Fruit fly (Drosophila melanogaster) whole organism, embryonic: Measurements from ENCODE around the gene CSN5.

Experiments
- ATbp ChIP-seq: fragments of 200-800 bp; sonication (Bioruptor generic); optimal IDR thresholded peaks from 2 replicates; lab custom pipeline; 2017; ENCODE audit warnings: missing biosample characterization, mild to moderate bottlenecking, missing genetic modification characterization, missing genetic modification reagents
- Adf1 ChIP-seq: fragments of 200-800 bp; sonication (Bioruptor generic); IDR thresholded peaks from 2 replicates; pipeline ENCODE4 v1.3.6; 2022; ENCODE audit warnings: missing biosample characterization, missing genetic modification characterization
- CG10543 ChIP-seq: fragments of 200-800 bp; sonication (Bioruptor generic); optimal IDR thresholded peaks from 3 replicates; lab custom pipeline; 2017; ENCODE audit warnings: missing biosample characterization, mild to moderate bottlenecking, missing genetic modification characterization, moderate library complexity
- CG10979 ChIP-seq: fragments of 200-800 bp; sonication (Bioruptor generic); optimal IDR thresholded peaks from 2 replicates; lab custom pipeline; 2018; ENCODE audit warnings: missing biosample characterization, mild to moderate bottlenecking, missing genetic modification characterization, moderate library complexity
- CG11085 ChIP-seq: fragments of 200-800 bp; sonication (Bioruptor generic); IDR thresholded peaks from 2 replicates; pipeline ENCODE4 v1.3.6; 2022; ENCODE audit warnings: missing biosample characterization, missing genetic modification characterization
- CG12071 ChIP-seq: fragments of 200-800 bp; sonication (Bioruptor generic); optimal IDR thresholded peaks from 3 replicates; lab custom pipeline; 2018; ENCODE audit warnings: missing biosample characterization, mild to moderate bottlenecking, missing genetic modification characterization
- CG1233 ChIP-seq: fragments of 200-800 bp; sonication (Bioruptor generic); optimal IDR thresholded peaks from 4 replicates; lab custom pipeline; 2018; ENCODE audit warnings: missing biosample characterization, mild to moderate bottlenecking, missing genetic modification characterization
- CG13894 ChIP-seq: fragments of 200-800 bp; sonication (Bioruptor generic); optimal IDR thresholded peaks from 3 replicates; lab custom pipeline; 2018; ENCODE audit warnings: missing biosample characterization, mild to moderate bottlenecking, missing genetic modification characterization, moderate library complexity
- CG14441 ChIP-seq: fragments of 200-800 bp; sonication (Bioruptor generic); IDR thresholded peaks from 2 replicates; pipeline ENCODE4 v1.3.6; 2022; ENCODE audit warnings: missing biosample characterization, missing genetic modification characterization
- CG15601 ChIP-seq: fragments of 200-800 bp; sonication (Bioruptor generic); optimal IDR thresholded peaks from 3 replicates; lab custom pipeline; 2019; ENCODE audit warnings: missing biosample characterization, mild to moderate bottlenecking, missing genetic modification characterization, moderate library complexity
- CG31224 ChIP-seq: fragments of 200-800 bp; sonication (Bioruptor generic); IDR thresholded peaks from 2 replicates; pipeline ENCODE4 v1.3.6; 2022; ENCODE audit warnings: missing biosample characterization, missing genetic modification characterization
- CG31365 ChIP-seq: fragments of 200-800 bp; sonication (Bioruptor generic); optimal IDR thresholded peaks from 2 replicates; lab custom pipeline; 2018; ENCODE audit warnings: missing biosample characterization, mild to moderate bottlenecking, missing genetic modification characterization
- CG3163 ChIP-seq: fragments of 200-800 bp; sonication (Bioruptor generic); optimal IDR thresholded peaks from 3 replicates; lab custom pipeline; 2016; ENCODE audit warnings: missing biosample characterization, missing genetic modification characterization
- CG33557 ChIP-seq: fragments of 200-800 bp; sonication (Bioruptor generic); optimal IDR thresholded peaks from 2 replicates; lab custom pipeline; 2019; ENCODE audit warnings: missing biosample characterization, mild to moderate bottlenecking, missing genetic modification characterization, moderate library complexity
- CG7271 ChIP-seq: fragments of 200-800 bp; sonication (Bioruptor generic); optimal IDR thresholded peaks from 2 replicates; lab custom pipeline; 2018; ENCODE audit warnings: missing biosample characterization, mild to moderate bottlenecking, missing genetic modification characterization, moderate library complexity
- CG7839 ChIP-seq: fragments of 200-800 bp; sonication (Bioruptor generic); optimal IDR thresholded peaks from 3 replicates; lab custom pipeline; 2018; ENCODE audit warnings: missing biosample characterization, mild to moderate bottlenecking, missing genetic modification characterization, moderate library complexity
- CG9932 ChIP-seq: fragments of 200-800 bp; sonication (Bioruptor generic); IDR thresholded peaks from 2 replicates; pipeline ENCODE4 v1.3.6; 2022; ENCODE audit warnings: missing biosample characterization, missing genetic modification characterization
- Camta ChIP-seq: fragments of 200-800 bp; sonication (Bioruptor generic); optimal IDR thresholded peaks from 2 replicates; lab custom pipeline; 2016; ENCODE audit warnings: missing biosample characterization, missing genetic modification characterization
- CrebB ChIP-seq: fragments of 200-800 bp; sonication (Bioruptor generic); optimal IDR thresholded peaks from 3 replicates; lab custom pipeline; 2018; ENCODE audit warnings: missing biosample characterization, mild to moderate bottlenecking, missing genetic modification characterization
- Dp ChIP-seq: fragments of 200-800 bp; sonication (Bioruptor generic); optimal IDR thresholded peaks from 2 replicates; lab custom pipeline; 2018; ENCODE audit warnings: missing biosample characterization, mild to moderate bottlenecking, missing genetic modification characterization, moderate library complexity
- E2f2 ChIP-seq: fragments of 200-800 bp; sonication (Bioruptor generic); IDR thresholded peaks from 2 replicates; pipeline ENCODE4 v1.3.6; 2022; ENCODE audit warnings: missing biosample characterization, missing genetic modification characterization
- GATAe ChIP-seq: fragments of 200-800 bp; sonication (Bioruptor generic); conservative IDR thresholded peaks from 2 replicates; pipeline ENCODE4 v1.3.6; 2022; ENCODE audit warnings: missing biosample characterization, missing genetic modification characterization
- Lhr ChIP-seq: fragments of 200-800 bp; sonication (Bioruptor generic); optimal IDR thresholded peaks from 3 replicates; lab custom pipeline; 2017; ENCODE audit warnings: mild to moderate bottlenecking, missing biosample characterization, missing genetic modification reagents, missing genetic modification characterization
- MESR4 ChIP-seq: fragments of 200-800 bp; sonication (Bioruptor generic); optimal IDR thresholded peaks from 2 replicates; lab custom pipeline; 2018; ENCODE audit warnings: missing biosample characterization, mild to moderate bottlenecking, missing genetic modification characterization, moderate library complexity
- Mrtf ChIP-seq: fragments of 200-800 bp; sonication (Bioruptor generic); IDR thresholded peaks from 3 replicates; pipeline ENCODE4 v1.3.6; 2022; ENCODE audit warnings: missing biosample characterization, missing genetic modification characterization
- Myb ChIP-seq: fragments of 200-800 bp; sonication (Bioruptor generic); optimal IDR thresholded peaks from 2 replicates; lab custom pipeline; 2016; ENCODE audit warnings: missing biosample characterization, missing genetic modification characterization
- Nf-YA ChIP-seq: fragments of 200-800 bp; sonication (Bioruptor generic); IDR thresholded peaks from 2 replicates; pipeline ENCODE4 v1.3.6; 2022; ENCODE audit warnings: missing biosample characterization, missing genetic modification characterization
- Optix ChIP-seq: fragments of 200-800 bp; sonication (Bioruptor generic); IDR thresholded peaks from 3 replicates; pipeline ENCODE4 v1.3.6; 2022; ENCODE audit warnings: missing biosample characterization, missing genetic modification characterization
- Pdp1 ChIP-seq, 2 experiments: fragments of 200-800 bp; sonication (Bioruptor generic); optimal IDR thresholded peaks; 3 replicates each; lab custom pipeline; 2016; ENCODE audit warnings: missing biosample characterization in 2 of 2, missing genetic modification characterization in 2 of 2, mild to moderate bottlenecking in 1 of 2, moderate library complexity in 1 of 2
- Sry-β ChIP-seq: fragments of 200-800 bp; sonication (Bioruptor generic); optimal IDR thresholded peaks from 2 replicates; lab custom pipeline; 2018; ENCODE audit warnings: missing biosample characterization, mild to moderate bottlenecking, missing genetic modification characterization, moderate library complexity
- br ChIP-seq: fragments of >200 bp; optimal IDR thresholded peaks from 2 replicates; lab custom pipeline; 2017
- cg ChIP-seq: fragments of 200-800 bp; sonication (Bioruptor generic); optimal IDR thresholded peaks from 3 replicates; lab custom pipeline; 2019; ENCODE audit warnings: missing biosample characterization, mild to moderate bottlenecking, missing genetic modification characterization, moderate library complexity
- chn ChIP-seq: fragments of 200-800 bp; sonication (Bioruptor generic); optimal IDR thresholded peaks from 2 replicates; lab custom pipeline; 2016; ENCODE audit warnings: missing biosample characterization, missing genetic modification characterization
- gsb ChIP-seq: fragments of 200-800 bp; sonication (Bioruptor generic); IDR thresholded peaks from 2 replicates; pipeline ENCODE4 v1.3.6; 2022; ENCODE audit warnings: missing biosample characterization, missing genetic modification characterization
- h ChIP-seq: fragments of >200 bp; optimal IDR thresholded peaks from 2 replicates; lab custom pipeline; 2017
- insv ChIP-seq, 2 experiments: fragments of 200-800 bp; sonication (Bioruptor generic); optimal IDR thresholded peaks; 3 replicates each; lab custom pipeline; 2016 to 2018; ENCODE audit warnings: missing biosample characterization in 2 of 2, missing genetic modification characterization in 2 of 2
- jigr1 ChIP-seq: fragments of 200-800 bp; sonication (Bioruptor generic); IDR thresholded peaks from 3 replicates; pipeline ENCODE4 v1.3.6; 2022; ENCODE audit warnings: missing biosample characterization, missing genetic modification characterization
- kay ChIP-seq: fragments of 200-800 bp; sonication (Bioruptor generic); optimal IDR thresholded peaks from 2 replicates; lab custom pipeline; 2016; ENCODE audit warnings: missing biosample characterization, missing genetic modification characterization
- klu ChIP-seq: fragments of 200-800 bp; sonication (Bioruptor generic); IDR thresholded peaks from 2 replicates; pipeline ENCODE4 v1.3.6; 2022; ENCODE audit warnings: missing biosample characterization, missing genetic modification characterization
- kni ChIP-seq: fragments of 200-800 bp; sonication (Bioruptor generic); optimal IDR thresholded peaks from 3 replicates; lab custom pipeline; 2017; ENCODE audit warnings: mild to moderate bottlenecking, missing biosample characterization, missing genetic modification reagents, missing genetic modification characterization
- knrl ChIP-seq: fragments of 200-800 bp; sonication (Bioruptor generic); IDR thresholded peaks from 3 replicates; pipeline ENCODE4 v1.3.6; 2022; ENCODE audit warnings: missing biosample characterization, missing genetic modification characterization; ENCODE audit not compliant: partially characterized antibody
- lbe ChIP-seq: fragments of 200-800 bp; sonication (Bioruptor generic); optimal IDR thresholded peaks from 2 replicates; lab custom pipeline; 2016; ENCODE audit warnings: missing biosample characterization, mild to moderate bottlenecking, missing genetic modification characterization
- pfk ChIP-seq: fragments of 200-800 bp; sonication (Bioruptor generic); optimal IDR thresholded peaks from 2 replicates; lab custom pipeline; 2018; ENCODE audit warnings: missing biosample characterization, mild to moderate bottlenecking, missing genetic modification characterization, moderate library complexity
- shn ChIP-seq: fragments of 200-800 bp; sonication (Bioruptor generic); optimal IDR thresholded peaks from 3 replicates; lab custom pipeline; 2016; ENCODE audit warnings: missing biosample characterization, missing genetic modification characterization
- slbo ChIP-seq: fragments of 200-800 bp; sonication (Bioruptor generic); IDR thresholded peaks from 2 replicates; pipeline ENCODE4 v1.3.6; 2022; ENCODE audit warnings: missing biosample characterization, missing genetic modification characterization
- tgo ChIP-seq: fragments of 200-800 bp; sonication (Bioruptor generic); IDR thresholded peaks from 3 replicates; pipeline ENCODE4 v1.3.6; 2022; ENCODE audit warnings: missing biosample characterization, missing genetic modification characterization
- trem ChIP-seq: fragments of 200-800 bp; optimal IDR thresholded peaks from 3 replicates; lab custom pipeline; 2019; ENCODE audit warnings: missing biosample characterization, mild to moderate bottlenecking, missing genetic modification characterization, moderate library complexity
- vfl ChIP-seq: fragments of 200-800 bp; sonication (Bioruptor generic); optimal IDR thresholded peaks from 2 replicates; lab custom pipeline; 2016; ENCODE audit warnings: missing biosample characterization, missing genetic modification characterization
- zen2 ChIP-seq: fragments of 200-800 bp; sonication (Bioruptor generic); IDR thresholded peaks from 3 replicates; pipeline ENCODE4 v1.3.6; 2022; ENCODE audit warnings: missing biosample characterization, missing genetic modification characterization; ENCODE audit not compliant: partially characterized antibody

Gene CSN5

dm6 chr3R:16448378-16449134 is 21.3 kb upstream of the CSN5 start (continued):
- TF ChIP-seq jigr1 (GFP tag; lab: Robert Waterston, UW) (peak; percentile 6; the same call in 2 of the 3 replicates), CG10543 (GFP tag; lab: Kevin White, UChicago) (no peak), insv (GFP tag; optimal IDR thresholded peaks at IDR 0.05; lab: Kevin White, UChicago) (no peak), Mrtf (GFP tag; lab: Robert Waterston, UW) (peak; percentile 68; the same call in 2 of the 3 replicates), ATbp (GFP tag; lab: Kevin White, UChicago) (peak; percentile 79), cg (GFP tag; lab: Kevin White, UChicago) (peak; percentile 39), Sry-β (GFP tag; lab: Kevin White, UChicago) (peak; percentile 41), Nf-YA (GFP tag; lab: Robert Waterston, UW) (peak; percentile 76; the same call in 1 of the 2 replicates), CG31365 (tag; lab: Kevin White, UChicago) (peak; percentile 54), slbo (GFP tag; lab: Robert Waterston, UW) (peak; percentile 80), CG15601 (peak; percentile 66), CG33557 (GFP tag; lab: Kevin White, UChicago) (no peak), lbe (no peak), trem (tag; lab: Kevin White, UChicago) (peak; percentile 75), CG3163 (GFP tag; lab: Kevin White, UChicago) (no peak), Dp (no peak), CrebB (peak; percentile 67), Adf1 (no peak), CG10979 (tag; lab: Kevin White, UChicago) (peak; percentile 64), CG7839 (peak; percentile 52), h (lab: Kevin White, UChicago) (no peak), CG13894 (tag; lab: Kevin White, UChicago) (no peak), tgo (peak; percentile 73), Pdp1 (GFP tag; optimal IDR thresholded peaks at IDR 0.05; lab: Kevin White, UChicago) (peak in 1 of 2 experiments; percentile 22), Lhr (GFP tag; lab: Kevin White, UChicago) (no peak), br (lab: Kevin White, UChicago) (no peak), CG14441 (peak; percentile 76), CG31224 (peak; percentile 68), gsb (GFP tag; lab: Robert Waterston, UW) (peak; percentile 56), klu (GFP tag; lab: Robert Waterston, UW) (no peak), CG7271 (tag; lab: Kevin White, UChicago) (no peak), CG9932 (GFP tag; lab: Robert Waterston, UW) (peak; percentile 29; the same call in 1 of the 2 replicates), GATAe (GFP tag; lab: Robert Waterston, UW) (no peak), shn (GFP tag; lab: Kevin White, UChicago) (peak; percentile 7), MESR4 (no peak), knrl (GFP tag; lab: Robert Waterston, UW) (no peak), chn (GFP tag; lab: Kevin White, UChicago) (peak; percentile 13), zen2 (GFP tag; lab: Robert Waterston, UW) (no peak), kni (GFP tag; lab: Kevin White, UChicago) (no peak), CG1233 (GFP tag; lab: Kevin White, UChicago) (peak; percentile 14), CG12071 (peak; percentile 83), vfl (no peak), CG11085 (peak; percentile 65), kay (GFP tag; lab: Kevin White, UChicago) (no peak), Myb (peak; percentile 21), E2f2 (no peak; the same call in 1 of the 2 replicates), Camta (peak; percentile 7), pfk (GFP tag; lab: Kevin White, UChicago) (no peak), Optix (GFP tag; lab: Robert Waterston, UW) (peak; percentile 75)
